Fruit fly (Drosophila melanogaster): ENCODE data around the gene CG43861.

DNA sequence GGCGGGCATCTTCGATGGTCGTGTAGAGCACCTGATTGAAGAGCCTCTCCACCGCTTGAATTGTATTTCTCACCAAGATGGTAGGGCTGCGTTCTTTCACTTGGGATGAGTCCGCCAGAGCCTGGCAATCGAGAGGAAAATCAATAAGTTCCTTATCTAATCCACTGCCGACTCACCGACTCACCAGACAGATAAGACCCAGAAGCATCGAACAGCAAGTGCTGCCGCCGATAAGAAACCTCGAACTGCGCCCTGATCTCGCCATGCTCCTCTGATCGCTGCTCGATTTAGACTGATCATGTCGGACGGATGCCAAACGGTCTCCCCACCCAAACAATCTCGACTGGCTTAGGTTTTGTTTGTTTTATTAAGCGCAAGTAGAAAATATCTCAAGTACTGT is 49.7 kb downstream of the CG43861 start, which contains the start of gene Hf:
- TF ChIP-seq CG32121 (GFP tag; IDR thresholded peaks at IDR 0.05) (no peak), CG4496 (GFP tag; IDR thresholded peaks at IDR 0.05) (no peak), gl (tag; optimal IDR thresholded peaks at IDR 0.05) (no peak), fd96Ca (GFP tag; IDR thresholded peaks at IDR 0.05) (no peak), CG12605 (GFP tag; IDR thresholded peaks at IDR 0.05) (no peak), CG13204 (GFP tag; optimal IDR thresholded peaks at IDR 0.05) (no peak), EcR (GFP tag; optimal IDR thresholded peaks at IDR 0.05) (no peak), Snoo (tag; optimal IDR thresholded peaks at IDR 0.05) (no peak)
